Worm (Caenorhabditis elegans) whole organism, early embryonic: ENCODE results near the gene ZK550.6.

ENCODE experiments used
- aly-1 ChIP-seq: sonication (generic microtip); optimal IDR thresholded peaks from 2 replicates; lab custom pipeline; 2016; ENCODE audit warnings: missing genetic modification characterization, missing compliant biosample characterization
- ama-1 ChIP-seq: fragments of 150-350 bp; optimal IDR thresholded peaks from 2 replicates; lab custom pipeline; 2014
- ceh-13 ChIP-seq: fragments of 200-800 bp; sonication (Bioruptor generic); optimal IDR thresholded peaks from 2 replicates; lab custom pipeline; 2018; ENCODE audit warnings: mild to moderate bottlenecking, missing genetic modification characterization, missing compliant biosample characterization
- ceh-36 ChIP-seq: sonication (generic microtip); optimal IDR thresholded peaks from 2 replicates; lab custom pipeline; 2016; ENCODE audit warnings: missing genetic modification characterization, inconsistent platforms, missing compliant biosample characterization
- ets-7 ChIP-seq: sonication (generic microtip); optimal IDR thresholded peaks from 2 replicates; lab custom pipeline; 2016; ENCODE audit warnings: missing genotype, missing genetic modification characterization, missing compliant biosample characterization
- flt-1 ChIP-seq: fragments of 200-800 bp; sonication (Bioruptor generic); IDR thresholded peaks from 2 replicates; pipeline ENCODE4 v1.3.6; 2022; ENCODE audit warnings: missing genetic modification characterization, missing compliant biosample characterization
- hmbx-1 ChIP-seq: sonication (generic microtip); optimal IDR thresholded peaks from 2 replicates; lab custom pipeline; 2016; ENCODE audit warnings: mild to moderate bottlenecking, missing genetic modification characterization, missing compliant biosample characterization
- hmg-4 ChIP-seq: fragments of 200-800 bp; sonication (Bioruptor generic); optimal IDR thresholded peaks from 2 replicates; lab custom pipeline; 2018; ENCODE audit warnings: mild to moderate bottlenecking, missing genetic modification characterization, missing compliant biosample characterization
- hnd-1 ChIP-seq: sonication (generic microtip); optimal IDR thresholded peaks from 2 replicates; lab custom pipeline; 2016; ENCODE audit warnings: missing genetic modification characterization, missing compliant biosample characterization
- pes-1 ChIP-seq: fragments of 200-800 bp; sonication (Bioruptor generic); IDR thresholded peaks from 2 replicates; pipeline ENCODE4 v1.3.6; 2022; ENCODE audit warnings: missing genetic modification reagents, missing genetic modification characterization, missing compliant biosample characterization
- tbx-37 ChIP-seq: fragments of 200-800 bp; sonication (Bioruptor generic); conservative IDR thresholded peaks from 2 replicates; pipeline ENCODE4 v1.3.6; 2022; ENCODE audit warnings: missing genetic modification reagents, missing genetic modification characterization, missing compliant biosample characterization

- no peak for TF ChIP-seq tbx-37 (GFP tag; lab: Robert Waterston, UW)
- TF ChIP-seq aly-1 (tag; lab: Kevin White, UChicago): no peak
- no peak for TF ChIP-seq hmbx-1
- no peak for TF ChIP-seq hnd-1 (tag; lab: Kevin White, UChicago)
- TF ChIP-seq ceh-13 (GFP tag; lab: Kevin White, UChicago): no peak
- TF ChIP-seq flt-1 (GFP tag; lab: Robert Waterston, UW): 0 out of 2 replicates have a peak, but pooled peaks have one; percentile 4
- TF ChIP-seq ets-7 (tag; lab: Kevin White, UChicago): no peak
- TF ChIP-seq ceh-36 (tag; lab: Kevin White, UChicago): no peak
- TF ChIP-seq ama-1 (lab: Kevin White, UChicago): peak; percentile 85
- TF ChIP-seq hmg-4 (GFP tag; lab: Kevin White, UChicago): no peak
- no peak for TF ChIP-seq pes-1 (GFP tag; lab: Robert Waterston, UW)
Measured at ce11 chrIV:17280441-17280939, 18.2 kb upstream of the ZK550.6 start.
